Fruit fly (Drosophila melanogaster): ENCODE results near the gene CG10516.

The CG10516 gene

dm6 chr3L:16002116-16002716 is 34.2 kb downstream of the CG10516 start:
- TF ChIP-seq Jra (GFP tag; optimal IDR thresholded peaks at IDR 0.05) (no peak), ey (GFP tag; optimal IDR thresholded peaks at IDR 0.05) (no peak), h (GFP tag; optimal IDR thresholded peaks at IDR 0.05) (no peak), HLH106 (tag; optimal IDR thresholded peaks at IDR 0.05) (no peak), fru (GFP tag; optimal IDR thresholded peaks at IDR 0.05) (peak; percentile 34), dsf (GFP tag; optimal IDR thresholded peaks at IDR 0.05; ENCODE audit: borderline replicate concordance) (no peak), brk (GFP tag; optimal IDR thresholded peaks at IDR 0.05) (no peak), CrebA (GFP tag; optimal IDR thresholded peaks at IDR 0.05; ENCODE audit: borderline replicate concordance) (peak; percentile 11), br (GFP tag; optimal IDR thresholded peaks at IDR 0.05) (no peak), Mio (GFP tag; optimal IDR thresholded peaks at IDR 0.05) (no peak), psq (GFP tag; optimal IDR thresholded peaks at IDR 0.05) (peak; percentile 12)

dm6 chr3L:16004401-16005237 is 36.6 kb downstream of the CG10516 start, which contains the start of the genes hzg and mRpS31:
Gene hzg, minus strand, starts transcription at chr3L:16004736.
Gene mRpS31, plus strand, starts transcription at chr3L:16005193.
- TF ChIP-seq Abd-B (GFP tag; optimal IDR thresholded peaks at IDR 0.05) (no peak), sage (GFP tag; optimal IDR thresholded peaks at IDR 0.05) (peak; percentile 10), h (GFP tag; optimal IDR thresholded peaks at IDR 0.05) (peak; percentile 52), pan (optimal IDR thresholded peaks at IDR 0.05) (no peak), GATAd (GFP tag; optimal IDR thresholded peaks at IDR 0.05) (no peak), HLH106 (tag; optimal IDR thresholded peaks at IDR 0.05) (peak; percentile 74), Sp1 (GFP tag; optimal IDR thresholded peaks at IDR 0.05) (peak; percentile 69), dl (GFP tag; optimal IDR thresholded peaks at IDR 0.05; ENCODE audit: insufficient read depth in 1 of 2, partially characterized antibody in 2 of 2) (no peak), dmrt93B (GFP tag; optimal IDR thresholded peaks at IDR 0.05) (peak; percentile 4), Vsx2 (GFP tag; optimal IDR thresholded peaks at IDR 0.05; ENCODE audit: partially characterized antibody) (no peak), CG9705 (GFP tag; optimal IDR thresholded peaks at IDR 0.05) (peak; percentile 10), woc (GFP tag; optimal IDR thresholded peaks at IDR 0.05) (peak; percentile 61), fru (GFP tag; optimal IDR thresholded peaks at IDR 0.05) (peak; percentile 45), Hr83 (GFP tag; optimal IDR thresholded peaks at IDR 0.05; ENCODE audit: poor library complexity, severe bottlenecking) (peak; percentile 28), ey (GFP tag; optimal IDR thresholded peaks at IDR 0.05) (peak; percentile 57), Mio (GFP tag; optimal IDR thresholded peaks at IDR 0.05) (no peak), Hr78 (GFP tag; optimal IDR thresholded peaks at IDR 0.05) (no peak), Jra (GFP tag; optimal IDR thresholded peaks at IDR 0.05) (peak; percentile 31), sv (GFP tag; optimal IDR thresholded peaks at IDR 0.05) (peak; percentile 37), psq (GFP tag; optimal IDR thresholded peaks at IDR 0.05) (peak; percentile 97), N (GFP tag; optimal IDR thresholded peaks at IDR 0.05) (no peak), brk (GFP tag; optimal IDR thresholded peaks at IDR 0.05) (no peak), OdsH (GFP tag; optimal IDR thresholded peaks at IDR 0.05) (peak; percentile 51), Myc (optimal IDR thresholded peaks at IDR 0.05) (peak; percentile 93), br (GFP tag; optimal IDR thresholded peaks at IDR 0.05) (peak; percentile 5), dsf (GFP tag; optimal IDR thresholded peaks at IDR 0.05; ENCODE audit: borderline replicate concordance) (peak; percentile 33), foxo (GFP tag; optimal IDR thresholded peaks at IDR 0.05) (peak; percentile 39 to 63), jim (GFP tag; optimal IDR thresholded peaks at IDR 0.05) (no peak), rgr (GFP tag; optimal IDR thresholded peaks at IDR 0.05) (peak; percentile 38), Rel (GFP tag; optimal IDR thresholded peaks at IDR 0.05) (peak; percentile 25), Rel (tag; optimal IDR thresholded peaks at IDR 0.05) (peak; percentile 88), Hnf4 (GFP tag; optimal IDR thresholded peaks at IDR 0.05) (peak; percentile 59)

DNA sequence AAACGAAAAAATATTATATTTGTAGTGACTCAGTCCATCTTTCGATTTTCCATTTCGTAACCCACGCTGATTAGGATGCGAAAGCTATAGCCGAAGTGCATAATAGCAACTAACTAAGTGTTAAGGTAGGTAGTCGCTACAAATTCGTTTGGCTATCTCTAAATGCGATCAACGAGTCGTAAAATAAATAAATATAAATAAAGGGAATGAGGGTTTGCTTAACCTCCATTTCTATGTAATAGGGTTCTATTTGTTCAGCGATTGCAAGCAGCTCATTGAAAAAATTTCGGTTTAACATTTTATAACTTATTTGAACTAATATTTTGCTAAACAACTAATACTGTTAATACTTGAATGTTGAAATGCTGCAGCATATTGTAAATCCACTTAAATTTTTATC is 42.2 kb downstream of the CG10516 start:
- no peak for TF ChIP-seq tai (GFP tag; optimal IDR thresholded peaks at IDR 0.05)
- TF ChIP-seq brk (GFP tag; optimal IDR thresholded peaks at IDR 0.05), result no peak
- TF ChIP-seq Rel (GFP tag; optimal IDR thresholded peaks at IDR 0.05), result no peak
- TF ChIP-seq Rel (tag; optimal IDR thresholded peaks at IDR 0.05), result no peak
- no peak for TF ChIP-seq foxo (GFP tag; optimal IDR thresholded peaks at IDR 0.05)
- TF ChIP-seq HLH106 (tag; optimal IDR thresholded peaks at IDR 0.05), result no peak
- TF ChIP-seq Hr78 (GFP tag; optimal IDR thresholded peaks at IDR 0.05), result no peak
- TF ChIP-seq N (GFP tag; optimal IDR thresholded peaks at IDR 0.05), result no peak
- TF ChIP-seq sv (GFP tag; optimal IDR thresholded peaks at IDR 0.05), result no peak
- TF ChIP-seq jim (GFP tag; optimal IDR thresholded peaks at IDR 0.05), result no peak
- TF ChIP-seq Hnf4 (GFP tag; optimal IDR thresholded peaks at IDR 0.05), result no peak
- TF ChIP-seq rgr (GFP tag; optimal IDR thresholded peaks at IDR 0.05), result no peak
- TF ChIP-seq OdsH (GFP tag; optimal IDR thresholded peaks at IDR 0.05), result no peak
- TF ChIP-seq sage (GFP tag; optimal IDR thresholded peaks at IDR 0.05), result no peak
- TF ChIP-seq Myc (optimal IDR thresholded peaks at IDR 0.05), result no peak
- TF ChIP-seq CrebA (GFP tag; optimal IDR thresholded peaks at IDR 0.05; ENCODE audit: borderline replicate concordance), result no peak
- no peak for TF ChIP-seq Vsx2 (GFP tag; optimal IDR thresholded peaks at IDR 0.05; ENCODE audit: partially characterized antibody)
- no peak for TF ChIP-seq CG9705 (GFP tag; optimal IDR thresholded peaks at IDR 0.05)
- TF ChIP-seq Dif (GFP tag; optimal IDR thresholded peaks at IDR 0.05; ENCODE audit: partially characterized antibody), result no peak
